Worm (Caenorhabditis elegans): ENCODE results near the gene clec-184.

clec-184 gene

ce11 chrIV:12420455-12420854 is 12.0 kb upstream of the clec-184 start, which contains the start of gene ugt-65:
Gene ugt-65 (plus strand): TSS chrIV:12420683.
- TF ChIP-seq F33H1.4 (GFP tag; IDR thresholded peaks at IDR 0.05) (no peak), nhr-80 (tag; optimal IDR thresholded peaks at IDR 0.05) (peak; percentile 61)

DNA sequence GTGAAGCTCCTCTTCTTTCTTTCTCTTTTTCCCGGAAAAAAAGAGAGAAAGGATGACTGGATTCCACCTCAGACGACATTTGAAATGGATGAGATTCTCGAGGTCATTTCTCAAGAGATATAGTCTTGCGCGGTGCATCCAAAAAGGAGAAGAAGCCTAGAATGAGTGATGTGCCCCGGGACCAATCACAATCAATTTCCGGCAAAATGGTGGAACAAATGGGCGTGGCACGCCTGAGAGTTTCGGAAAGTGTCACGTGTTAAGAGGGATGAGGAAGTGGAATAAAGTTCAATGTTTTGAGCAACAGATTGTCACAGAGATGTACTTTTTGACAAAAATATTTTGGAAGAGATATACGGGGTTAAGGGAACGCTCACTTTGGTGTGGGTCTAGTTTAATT is 6.8 kb upstream of the clec-184 start:
- TF ChIP-seq C17E4.6 (GFP tag; IDR thresholded peaks at IDR 0.05) = no peak

- TF ChIP-seq lin-40 (tag; optimal IDR thresholded peaks at IDR 0.05) (peak; percentile 22), mcd-1 (GFP tag; IDR thresholded peaks at IDR 0.05) (no peak), T26A5.8 (tag; optimal IDR thresholded peaks at IDR 0.05) (no peak), ztf-26 (tag; optimal IDR thresholded peaks at IDR 0.05) (peak; percentile 37), Y53G8AR.9 (GFP tag; conservative IDR thresholded peaks at IDR 0.05) (no peak), F57A8.1 (GFP tag; optimal IDR thresholded peaks at IDR 0.05) (no peak), dox-1 (GFP tag; IDR thresholded peaks at IDR 0.05) (0 out of 2 replicates have a peak, but pooled peaks have one; percentile 20), fkh-3 (tag; optimal IDR thresholded peaks at IDR 0.05) (no peak), egrh-3 (GFP tag; IDR thresholded peaks at IDR 0.05) (peak; percentile 96), xnd-1 (tag; optimal IDR thresholded peaks at IDR 0.05) (no peak), F23B12.7 (tag; optimal IDR thresholded peaks at IDR 0.05; ENCODE audit: insufficient read depth) (no peak), let-526 (GFP tag; IDR thresholded peaks at IDR 0.05) (no peak), athp-1 (tag; optimal IDR thresholded peaks at IDR 0.05) (peak; percentile 6), bed-2 (GFP tag; IDR thresholded peaks at IDR 0.05) (no peak), attf-6 (GFP tag; IDR thresholded peaks at IDR 0.05) (no peak), K12H6.12 (tag; optimal IDR thresholded peaks at IDR 0.05) (no peak), cebp-2 (GFP tag; IDR thresholded peaks at IDR 0.05) (0 out of 2 replicates have a peak, but pooled peaks have one; percentile 64), Y79H2A.3 (GFP tag; conservative IDR thresholded peaks at IDR 0.05) (no peak), snpc-1.3 (tag; optimal IDR thresholded peaks at IDR 0.05; ENCODE audit: insufficient read depth) (no peak), nfyb-1 (GFP tag; IDR thresholded peaks at IDR 0.05) (0 out of 2 replicates have a peak, but pooled peaks have one; percentile 13), madf-6 (GFP tag; IDR thresholded peaks at IDR 0.05) (no peak), zfh-2 (GFP tag; conservative IDR thresholded peaks at IDR 0.05) (peak; percentile 94), hmg-1.2 (GFP tag; IDR thresholded peaks at IDR 0.05) (no peak)
Observed at ce11 chrIV:12427687-12428284, 4.7 kb upstream of the clec-184 start.

DNA sequence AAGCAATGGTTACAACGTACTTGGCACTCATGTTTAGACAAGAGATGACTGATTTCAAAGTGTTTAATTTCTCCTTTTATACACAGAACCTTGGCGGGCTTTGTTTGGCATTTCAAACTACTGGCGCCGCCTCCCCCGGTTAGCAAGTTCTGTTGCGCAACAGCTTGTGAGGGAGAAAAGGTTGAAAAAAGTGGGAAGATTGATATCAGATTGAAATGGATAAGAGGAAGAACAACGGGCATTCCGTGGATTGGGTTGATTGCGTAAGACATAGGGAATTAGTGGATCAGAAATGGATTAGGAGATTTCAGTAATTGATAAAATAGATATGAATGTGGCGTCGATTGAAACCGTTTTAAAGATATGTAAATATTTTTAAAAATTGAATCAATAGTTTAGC is 4.0 kb upstream of the clec-184 start, which contains the start of gene col-130:
Gene col-130 (minus strand): TSS at position 50 of the 400 bp plus-strand sequence.
- TF ChIP-seq snpc-1.3 (tag; optimal IDR thresholded peaks at IDR 0.05; ENCODE audit: insufficient read depth) (no peak), nfya-1 (tag; optimal IDR thresholded peaks at IDR 0.05; ENCODE audit: borderline replicate concordance, insufficient read depth) (no peak), bed-2 (GFP tag; IDR thresholded peaks at IDR 0.05) (no peak), F22D6.2 (tag; optimal IDR thresholded peaks at IDR 0.05) (no peak), F39B2.1 (GFP tag; IDR thresholded peaks at IDR 0.05) (no peak), egl-44 (GFP tag; IDR thresholded peaks at IDR 0.05) (no peak), F57A8.1 (GFP tag; optimal IDR thresholded peaks at IDR 0.05) (no peak), F37B4.10 (GFP tag; IDR thresholded peaks at IDR 0.05) (no peak), attf-3 (GFP tag; conservative IDR thresholded peaks at IDR 0.05) (no peak), mcd-1 (GFP tag; IDR thresholded peaks at IDR 0.05) (no peak), ama-1 (optimal IDR thresholded peaks at IDR 0.05) (no peak), ama-1 (GFP tag; optimal IDR thresholded peaks at IDR 0.05) (no peak), madf-6 (GFP tag; IDR thresholded peaks at IDR 0.05) (no peak), Y79H2A.3 (GFP tag; conservative IDR thresholded peaks at IDR 0.05) (no peak), attf-6 (GFP tag; IDR thresholded peaks at IDR 0.05) (no peak), ceh-27 (GFP tag; optimal IDR thresholded peaks at IDR 0.05) (no peak), F33H1.4 (GFP tag; IDR thresholded peaks at IDR 0.05) (no peak), ztf-18 (tag; optimal IDR thresholded peaks at IDR 0.05) (no peak)

Measured in whole organism, young adult.